Worm (Caenorhabditis elegans) whole organism, young adult: Measurements from ENCODE around the gene pigg-1.

Source experiments
- B0019.2 ChIP-seq: fragments of 200-800 bp; sonication (Bioruptor generic); conservative IDR thresholded peaks from 2 replicates; pipeline ENCODE4 v1.3.6; 2022; ENCODE audit warnings: missing genetic modification reagents, missing genetic modification characterization, missing compliant biosample characterization
- B0336.3 ChIP-seq: fragments of 200-800 bp; sonication (Bioruptor generic); IDR thresholded peaks from 2 replicates; pipeline ENCODE4 v1.3.6; 2022; ENCODE audit warnings: missing genetic modification characterization, missing compliant biosample characterization
- C06A6.2 ChIP-seq: fragments of 200-800 bp; sonication (Bioruptor generic); conservative IDR thresholded peaks from 2 replicates; pipeline ENCODE4 v1.3.6; 2022; ENCODE audit warnings: missing genetic modification characterization, missing compliant biosample characterization
- D2030.7 ChIP-seq: fragments of 200-800 bp; sonication (Bioruptor generic); IDR thresholded peaks from 2 replicates; pipeline ENCODE4 v1.3.6; 2022; ENCODE audit warnings: missing genetic modification reagents, missing genetic modification characterization, missing compliant biosample characterization
- F23B12.7 ChIP-seq: sonication (generic microtip); optimal IDR thresholded peaks from 2 replicates; lab custom pipeline; 2017; ENCODE audit warnings: missing genetic modification characterization, mild to moderate bottlenecking, missing compliant biosample characterization, antibody characterized with exemption, moderate library complexity; ENCODE audit not compliant: insufficient read depth
- F33H1.4 ChIP-seq: fragments of 200-800 bp; sonication (Bioruptor generic); IDR thresholded peaks from 2 replicates; pipeline ENCODE4 v1.3.6; 2022; ENCODE audit warnings: missing genetic modification reagents, missing genetic modification characterization, missing compliant biosample characterization
- F37B4.10 ChIP-seq: fragments of 200-800 bp; sonication (Bioruptor generic); IDR thresholded peaks from 2 replicates; pipeline ENCODE4 v1.3.6; 2022; ENCODE audit warnings: missing genetic modification characterization, missing compliant biosample characterization
- F52B5.7 ChIP-seq: sonication (generic microtip); optimal IDR thresholded peaks from 2 replicates; lab custom pipeline; 2016; ENCODE audit warnings: mild to moderate bottlenecking, missing genetic modification characterization, missing compliant biosample characterization
- F57C9.4 ChIP-seq: sonication (generic microtip); optimal IDR thresholded peaks from 2 replicates; lab custom pipeline; 2017; ENCODE audit warnings: mild to moderate bottlenecking, missing genetic modification characterization, missing compliant biosample characterization
- K11D2.4 ChIP-seq: fragments of 200-800 bp; sonication (Bioruptor generic); IDR thresholded peaks from 2 replicates; pipeline ENCODE4 v1.3.6; 2022; ENCODE audit warnings: missing genetic modification reagents, missing genetic modification characterization, missing compliant biosample characterization
- Y53G8AR.9 ChIP-seq: fragments of 200-800 bp; sonication (Bioruptor generic); conservative IDR thresholded peaks from 2 replicates; pipeline ENCODE4 v1.3.6; 2022; ENCODE audit warnings: missing genetic modification reagents, missing genetic modification characterization, missing compliant biosample characterization
- Y56A3A.18 ChIP-seq: fragments of 200-800 bp; sonication (Bioruptor generic); IDR thresholded peaks from 2 replicates; pipeline ENCODE4 v1.3.6; 2022; ENCODE audit warnings: missing genetic modification reagents, missing genetic modification characterization, missing compliant biosample characterization
- Y79H2A.3 ChIP-seq: fragments of 200-800 bp; sonication (Bioruptor generic); conservative IDR thresholded peaks from 2 replicates; pipeline ENCODE4 v1.3.6; 2022; ENCODE audit warnings: missing genetic modification reagents, missing genetic modification characterization, missing compliant biosample characterization
- Y95B8A.8 ChIP-seq: fragments of 200-800 bp; sonication (Bioruptor generic); IDR thresholded peaks from 2 replicates; pipeline ENCODE4 v1.3.6; 2022; ENCODE audit warnings: missing genetic modification reagents, missing genetic modification characterization, missing compliant biosample characterization
- akir-1 ChIP-seq: fragments of 200-800 bp; sonication (Bioruptor generic); optimal IDR thresholded peaks from 2 replicates; lab custom pipeline; 2018; ENCODE audit warnings: mild to moderate bottlenecking, missing genetic modification characterization, moderate library complexity, missing compliant biosample characterization
- ama-1 ChIP-seq, 3 experiments: fragments of 150-350 bp in 1 of 3; sonication (generic microtip) in 2 of 3; optimal IDR thresholded peaks; 2 replicates each; lab custom pipeline; 2014 to 2018; ENCODE audit warnings: missing biosample characterization in 2 of 3, missing genetic modification characterization in 2 of 3, missing genetic modification reagents in 2 of 3
- attf-3 ChIP-seq: fragments of 200-800 bp; sonication (Bioruptor generic); conservative IDR thresholded peaks from 2 replicates; pipeline ENCODE4 v1.3.6; 2022; ENCODE audit warnings: missing genetic modification reagents, missing genetic modification characterization, missing compliant biosample characterization
- ccch-3 ChIP-seq: fragments of 200-800 bp; sonication (Bioruptor generic); optimal IDR thresholded peaks from 2 replicates; lab custom pipeline; 2018; ENCODE audit warnings: mild to moderate bottlenecking, missing genetic modification characterization, missing compliant biosample characterization
- ceh-100 ChIP-seq: fragments of 200-800 bp; sonication (Bioruptor generic); IDR thresholded peaks from 2 replicates; pipeline ENCODE4 v1.3.6; 2022; ENCODE audit warnings: missing genetic modification reagents, missing genetic modification characterization, missing compliant biosample characterization
- ceh-27 ChIP-seq: fragments of 200-800 bp; sonication (Bioruptor generic); optimal IDR thresholded peaks from 2 replicates; lab custom pipeline; 2018; ENCODE audit warnings: mild to moderate bottlenecking, missing genetic modification characterization, moderate library complexity, missing compliant biosample characterization
- ceh-40 ChIP-seq: fragments of 200-800 bp; sonication (Bioruptor generic); IDR thresholded peaks from 2 replicates; pipeline ENCODE4 v1.3.6; 2022; ENCODE audit warnings: missing genetic modification characterization, missing compliant biosample characterization
- chd-7 ChIP-seq: sonication (generic microtip); optimal IDR thresholded peaks from 2 replicates; lab custom pipeline; 2016; ENCODE audit warnings: mild to moderate bottlenecking, missing genetic modification characterization, moderate library complexity, missing compliant biosample characterization
- die-1 ChIP-seq: sonication (generic microtip); optimal IDR thresholded peaks from 2 replicates; lab custom pipeline; 2016; ENCODE audit warnings: missing genotype, mild to moderate bottlenecking, missing genetic modification characterization, missing compliant biosample characterization
- dpl-1 ChIP-seq: fragments of 150-350 bp; optimal IDR thresholded peaks from 2 replicates; lab custom pipeline; 2014; ENCODE audit warnings: missing biosample characterization, missing genetic modification reagents, missing genetic modification characterization
- efl-1 ChIP-seq: fragments of 150-350 bp; optimal IDR thresholded peaks from 2 replicates; lab custom pipeline; 2014; ENCODE audit warnings: missing biosample characterization, missing genetic modification reagents, missing genetic modification characterization
- egl-44 ChIP-seq: fragments of 200-800 bp; sonication (Bioruptor generic); IDR thresholded peaks from 2 replicates; pipeline ENCODE4 v1.3.6; 2022; ENCODE audit warnings: missing genetic modification reagents, missing genetic modification characterization, missing compliant biosample characterization
- egrh-3 ChIP-seq: fragments of 200-800 bp; sonication (Bioruptor generic); IDR thresholded peaks from 2 replicates; pipeline ENCODE4 v1.3.6; 2022; ENCODE audit warnings: missing genetic modification reagents, missing genetic modification characterization, missing compliant biosample characterization
- ekl-4 ChIP-seq: fragments of 200-800 bp; sonication (Bioruptor generic); IDR thresholded peaks from 2 replicates; pipeline ENCODE4 v1.3.6; 2022; ENCODE audit warnings: missing genetic modification reagents, missing genetic modification characterization, missing compliant biosample characterization
- hlh-12 ChIP-seq: sonication (generic microtip); optimal IDR thresholded peaks from 2 replicates; lab custom pipeline; 2016; ENCODE audit warnings: missing genetic modification characterization, missing compliant biosample characterization
- hlh-26 ChIP-seq: fragments of 200-800 bp; sonication (Bioruptor generic); conservative IDR thresholded peaks from 2 replicates; pipeline ENCODE4 v1.3.6; 2022; ENCODE audit warnings: missing genetic modification reagents, missing genetic modification characterization, missing compliant biosample characterization
- hmg-1.2 ChIP-seq: fragments of 200-800 bp; sonication (Bioruptor generic); IDR thresholded peaks from 2 replicates; pipeline ENCODE4 v1.3.6; 2022; ENCODE audit warnings: missing genetic modification reagents, missing genetic modification characterization, missing compliant biosample characterization
- let-526 ChIP-seq: fragments of 200-800 bp; sonication (Bioruptor generic); IDR thresholded peaks from 2 replicates; pipeline ENCODE4 v1.3.6; 2022; ENCODE audit warnings: missing genetic modification reagents, missing genetic modification characterization, missing compliant biosample characterization
- lin-35 ChIP-seq, 3 experiments: fragments of 150-350 bp in 2 of 3; sonication (generic microtip) in 1 of 3; optimal IDR thresholded peaks; 2 replicates each; lab custom pipeline; 2014 to 2018; ENCODE audit warnings: missing biosample characterization in 3 of 3, missing genetic modification characterization in 3 of 3, missing genetic modification reagents in 3 of 3
- madf-10 ChIP-seq: sonication (generic microtip); optimal IDR thresholded peaks from 2 replicates; lab custom pipeline; 2016; ENCODE audit warnings: mild to moderate bottlenecking, missing genetic modification characterization, missing compliant biosample characterization
- madf-8 ChIP-seq: fragments of 200-800 bp; sonication (Bioruptor generic); conservative IDR thresholded peaks from 2 replicates; pipeline ENCODE4 v1.3.6; 2022; ENCODE audit warnings: missing genetic modification reagents, missing genetic modification characterization, missing compliant biosample characterization
- mcd-1 ChIP-seq: fragments of 200-800 bp; sonication (Bioruptor generic); IDR thresholded peaks from 2 replicates; pipeline ENCODE4 v1.3.6; 2022; ENCODE audit warnings: missing genetic modification reagents, missing genetic modification characterization, missing compliant biosample characterization
- mes-4 ChIP-seq: sonication (generic microtip); optimal IDR thresholded peaks from 2 replicates; lab custom pipeline; 2016; ENCODE audit warnings: missing genotype, missing genetic modification characterization, missing compliant biosample characterization
- nhr-27 ChIP-seq: fragments of 200-800 bp; sonication (Bioruptor generic); optimal IDR thresholded peaks from 2 replicates; lab custom pipeline; 2018; ENCODE audit warnings: mild to moderate bottlenecking, missing genetic modification characterization, moderate library complexity, missing compliant biosample characterization
- nhr-80 ChIP-seq: sonication (generic microtip); optimal IDR thresholded peaks from 2 replicates; lab custom pipeline; 2016; ENCODE audit warnings: missing genetic modification characterization, missing compliant biosample characterization
- nhr-90 ChIP-seq: sonication (generic microtip); optimal IDR thresholded peaks from 2 replicates; lab custom pipeline; 2016; ENCODE audit warnings: missing genotype, mild to moderate bottlenecking, missing genetic modification characterization, missing compliant biosample characterization
- rcor-1 ChIP-seq: fragments of 200-800 bp; sonication (Bioruptor generic); IDR thresholded peaks from 2 replicates; pipeline ENCODE4 v1.3.6; 2022; ENCODE audit warnings: missing genetic modification reagents, missing genetic modification characterization, missing compliant biosample characterization
- snpc-1.1 ChIP-seq: sonication (generic microtip); optimal IDR thresholded peaks from 2 replicates; lab custom pipeline; 2017; ENCODE audit warnings: missing genetic modification characterization, mild to moderate bottlenecking, missing compliant biosample characterization, antibody characterized with exemption, moderate library complexity, missing genotype, missing genetic modification reagents; ENCODE audit not compliant: insufficient read depth
- snpc-4 ChIP-seq, 5 experiments: fragments of 150-350 bp in 1 of 5; sonication (generic microtip) in 4 of 5; optimal IDR thresholded peaks; 2 replicates each; lab custom pipeline; 2014 to 2018; ENCODE audit warnings: missing genetic modification characterization in 5 of 5, missing biosample characterization in 3 of 5, antibody characterized with exemption in 2 of 5, mild to moderate bottlenecking in 2 of 5, missing compliant biosample characterization in 2 of 5, missing genotype in 2 of 5, moderate library complexity in 2 of 5, missing genetic modification reagents in 1 of 5
- sptf-2 ChIP-seq: fragments of 200-800 bp; sonication (Bioruptor generic); optimal IDR thresholded peaks from 2 replicates; lab custom pipeline; 2018; ENCODE audit warnings: mild to moderate bottlenecking, missing genetic modification characterization, missing compliant biosample characterization
- unc-62 ChIP-seq: fragments of 150-350 bp; optimal IDR thresholded peaks from 2 replicates; lab custom pipeline; 2014; ENCODE audit warnings: missing biosample characterization, missing genetic modification reagents, missing genetic modification characterization
- xnd-1 ChIP-seq: sonication (generic microtip); optimal IDR thresholded peaks from 2 replicates; lab custom pipeline; 2016; ENCODE audit warnings: missing genotype, missing genetic modification reagents, missing genetic modification characterization, missing compliant biosample characterization
- zim-3 ChIP-seq: sonication (generic microtip); optimal IDR thresholded peaks from 2 replicates; lab custom pipeline; 2017; ENCODE audit warnings: mild to moderate bottlenecking, missing genetic modification characterization, moderate library complexity, missing compliant biosample characterization

pigg-1 gene

ce11 chrII:8546975-8547374 is 53.1 kb downstream of the pigg-1 start (continued):
- TF ChIP-seq ccch-3 (GFP tag; lab: Kevin White, UChicago) (no peak), nhr-27 (tag; lab: Kevin White, UChicago) (peak; percentile 75), zim-3 (tag; lab: Kevin White, UChicago) (no peak), sptf-2 (GFP tag; lab: Kevin White, UChicago) (peak; percentile 97), ceh-27 (peak; percentile 75), egl-44 (peak; percentile 84), mes-4 (peak; percentile 89), hlh-12 (tag; lab: Kevin White, UChicago) (peak; percentile 83), F33H1.4 (GFP tag; lab: Robert Waterston, UW) (peak; percentile 36; the same call in 1 of the 2 replicates), C06A6.2 (GFP tag; lab: Robert Waterston, UW) (peak; percentile 65), rcor-1 (0 out of 2 replicates have a peak, but pooled peaks have one; percentile 41), hmg-1.2 (GFP tag; lab: Robert Waterston, UW) (peak; percentile 76; the same call in 1 of the 2 replicates), B0336.3 (GFP tag; lab: Robert Waterston, UW) (no peak), ekl-4 (peak; percentile 83), K11D2.4 (GFP tag; lab: Robert Waterston, UW) (no peak; the same call in 1 of the 2 replicates), nhr-90 (peak; percentile 93), xnd-1 (tag; lab: Kevin White, UChicago) (no peak), hlh-26 (GFP tag; lab: Robert Waterston, UW) (no peak), snpc-4 (GFP tag; optimal IDR thresholded peaks at IDR 0.05; lab: Kevin White, UChicago) (no peak), snpc-4 (tag; optimal IDR thresholded peaks at IDR 0.05; lab: Kevin White, UChicago) (peak in 1 of 4 experiments; percentile 73), D2030.7 (peak; percentile 42; the same call in 1 of the 2 replicates), Y79H2A.3 (GFP tag; lab: Robert Waterston, UW) (0 out of 2 replicates have a peak, but pooled peaks have one; percentile 14), ceh-100 (GFP tag; lab: Robert Waterston, UW) (peak; percentile 49; the same call in 1 of the 2 replicates), akir-1 (GFP tag; lab: Kevin White, UChicago) (no peak), die-1 (tag; lab: Kevin White, UChicago) (peak; percentile 96), attf-3 (GFP tag; lab: Robert Waterston, UW) (0 out of 2 replicates have a peak, but pooled peaks have one; percentile 13), snpc-1.1 (peak; percentile 64), egrh-3 (GFP tag; lab: Robert Waterston, UW) (peak; percentile 55; the same call in 1 of the 2 replicates), mcd-1 (GFP tag; lab: Robert Waterston, UW) (peak; percentile 72; the same call in 1 of the 2 replicates), ama-1 (optimal IDR thresholded peaks at IDR 0.05; lab: Kevin White, UChicago) (no peak), ama-1 (GFP tag; optimal IDR thresholded peaks at IDR 0.05; lab: Kevin White, UChicago) (peak in 1 of 2 experiments; percentile 60), B0019.2 (GFP tag; lab: Robert Waterston, UW) (no peak), Y53G8AR.9 (GFP tag; lab: Robert Waterston, UW) (peak; percentile 90), F37B4.10 (GFP tag; lab: Robert Waterston, UW) (0 out of 2 replicates have a peak, but pooled peaks have one; percentile 73), madf-10 (peak; percentile 60), Y56A3A.18 (peak; percentile 91), efl-1 (peak; percentile 47), ceh-40 (GFP tag; lab: Robert Waterston, UW) (peak; percentile 92), madf-8 (GFP tag; lab: Robert Waterston, UW) (no peak), F52B5.7 (tag; lab: Kevin White, UChicago) (no peak), dpl-1 (GFP tag; lab: Kevin White, UChicago) (peak; percentile 29), lin-35 (GFP tag; optimal IDR thresholded peaks at IDR 0.05; lab: Kevin White, UChicago) (no peak), Y95B8A.8 (GFP tag; lab: Robert Waterston, UW) (no peak), nhr-80 (tag; lab: Kevin White, UChicago) (peak; percentile 64), F57C9.4 (tag; lab: Kevin White, UChicago) (peak; percentile 69), let-526 (GFP tag; lab: Robert Waterston, UW) (no peak), F23B12.7 (peak; percentile 88), unc-62 (no peak), chd-7 (no peak)
